Worm (Caenorhabditis elegans) whole organism, L1 larva: Measurements from ENCODE around the gene Y71H2AM.29.
A peak's percentile ranks its signal among the peaks of the same experiment; 100 is the strongest.

Experiments
- jun-1 ChIP-seq: fragments of 150-350 bp; optimal IDR thresholded peaks from 2 replicates; lab custom pipeline; 2014; ENCODE audit warnings: missing biosample characterization, missing genetic modification reagents, missing genetic modification characterization
- lin-13 ChIP-seq: fragments of 150-350 bp; optimal IDR thresholded peaks from 2 replicates; lab custom pipeline; 2014; ENCODE audit warnings: missing biosample characterization, missing genetic modification reagents, missing genetic modification characterization

DNA sequence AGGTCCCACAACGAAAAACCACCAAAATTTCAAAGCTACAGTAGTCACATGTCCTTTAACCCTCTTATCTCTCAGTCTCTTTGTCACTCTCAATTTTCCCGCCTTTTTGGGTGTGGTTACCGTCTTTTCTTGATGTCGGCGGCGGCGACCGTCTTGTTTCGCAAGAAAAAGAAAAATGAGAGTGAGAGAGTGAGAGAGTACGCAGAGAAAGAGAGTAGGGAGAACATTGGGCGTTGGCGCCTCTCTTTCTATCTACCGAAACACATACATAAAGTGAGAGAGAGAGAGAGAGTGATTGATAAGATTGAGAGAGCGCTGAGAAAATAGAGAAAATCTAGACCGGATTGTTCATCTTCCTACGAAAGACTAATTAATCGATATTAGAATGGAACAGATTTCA, 43.4 kb downstream of the Y71H2AM.29 start:
- TF ChIP-seq lin-13 (GFP tag; lab: Kevin White, UChicago) (peak; percentile 75), jun-1 (tag; lab: Kevin White, UChicago) (peak; percentile 55)
